Fruit fly (Drosophila melanogaster): Measurements from ENCODE around the gene chinmo.

Gene chinmo

DNA sequence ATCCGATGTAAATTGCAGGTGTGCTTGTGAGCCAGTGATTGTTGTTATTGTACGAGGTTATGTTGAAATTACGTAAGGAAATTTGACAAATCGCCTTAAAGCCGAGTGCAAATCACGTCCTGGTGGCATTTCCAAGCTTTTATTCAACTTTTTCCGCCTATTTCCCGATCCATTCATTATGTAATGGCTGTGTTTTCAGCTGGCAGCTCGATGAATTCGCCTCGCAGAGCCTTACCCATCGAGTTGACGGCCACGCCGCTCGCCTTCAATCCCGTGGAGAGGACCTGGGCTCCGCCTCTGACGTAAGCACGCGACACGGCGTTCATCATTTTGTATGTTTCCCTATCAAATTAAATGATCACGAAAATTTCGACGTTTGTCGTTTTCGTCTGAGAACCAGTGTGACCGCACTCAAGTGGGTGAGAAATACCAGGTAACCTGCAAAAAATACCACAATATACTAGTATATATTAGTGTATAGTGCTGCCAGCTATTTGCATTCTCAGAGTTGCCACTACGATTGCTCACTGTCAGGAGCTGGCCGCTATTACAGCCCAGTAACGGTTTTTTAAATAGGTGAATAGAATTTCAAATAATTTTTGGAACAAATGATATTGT is 37.2 kb upstream of the chinmo start, which contains the start of gene RFeSP (continued):
- peak; percentile 21 for TF ChIP-seq CG13624 (GFP tag; optimal IDR thresholded peaks at IDR 0.05)
- TF ChIP-seq phol (tag; optimal IDR thresholded peaks at IDR 0.05), result peak; percentile 34
- 0 out of 3 replicates have a peak, but pooled peaks have one; percentile 15 for TF ChIP-seq row (GFP tag; IDR thresholded peaks at IDR 0.05)
- TF ChIP-seq CG10147 (GFP tag; optimal IDR thresholded peaks at IDR 0.05), result no peak
- TF ChIP-seq ken (GFP tag; IDR thresholded peaks at IDR 0.05), result 0 out of 3 replicates have a peak, but pooled peaks have one; percentile 19
- no peak for TF ChIP-seq CG33557 (GFP tag; optimal IDR thresholded peaks at IDR 0.05)
- no peak for TF ChIP-seq Ptx1 (GFP tag; IDR thresholded peaks at IDR 0.05)
- no peak for TF ChIP-seq dysf (GFP tag; IDR thresholded peaks at IDR 0.05)
- TF ChIP-seq psq (GFP tag; optimal IDR thresholded peaks at IDR 0.05), result no peak
- peak; percentile 21; the same call in 1 of the 2 replicates for TF ChIP-seq CG42726 (GFP tag; IDR thresholded peaks at IDR 0.05; ENCODE audit: partially characterized antibody)
- peak; percentile 80 for TF ChIP-seq CG10267 (tag; optimal IDR thresholded peaks at IDR 0.05)
- TF ChIP-seq CG6791 (GFP tag; IDR thresholded peaks at IDR 0.05; ENCODE audit: partially characterized antibody), result no peak
- peak; percentile 78 for TF ChIP-seq CG15514 (GFP tag; optimal IDR thresholded peaks at IDR 0.05)
- peak; percentile 38 for TF ChIP-seq ems (GFP tag; optimal IDR thresholded peaks at IDR 0.05)
- no peak for TF ChIP-seq CG6854 (GFP tag; optimal IDR thresholded peaks at IDR 0.05)
- TF ChIP-seq Pdp1 (GFP tag; optimal IDR thresholded peaks at IDR 0.05), result peak in 1 of 2 experiments; percentile 98
- TF ChIP-seq nerfin-1 (tag; optimal IDR thresholded peaks at IDR 0.05), result no peak
- TF ChIP-seq sens (GFP tag), result peak; percentile 76
- TF ChIP-seq Awh (GFP tag; IDR thresholded peaks at IDR 0.05), result no peak
- peak; percentile 52; the same call in 1 of the 2 replicates for TF ChIP-seq Bgb (GFP tag; IDR thresholded peaks at IDR 0.05; ENCODE audit: partially characterized antibody)
- no peak for TF ChIP-seq slbo (GFP tag; IDR thresholded peaks at IDR 0.05)
- peak; percentile 41 for TF ChIP-seq zen (tag; optimal IDR thresholded peaks at IDR 0.05)
- peak; percentile 84 for TF ChIP-seq HmgZ (tag; optimal IDR thresholded peaks at IDR 0.05)
- TF ChIP-seq Usf (GFP tag; optimal IDR thresholded peaks at IDR 0.05), result no peak
- TF ChIP-seq Hand (GFP tag; optimal IDR thresholded peaks at IDR 0.05), result no peak
- TF ChIP-seq CTCF (GFP tag; optimal IDR thresholded peaks at IDR 0.05), result peak; percentile 43
- TF ChIP-seq lola (GFP tag; optimal IDR thresholded peaks at IDR 0.05), result no peak
- peak in 1 of 2 experiments; percentile 30 for TF ChIP-seq dpn (GFP tag; optimal IDR thresholded peaks at IDR 0.05)
- no peak for TF ChIP-seq CG9609 (GFP tag; optimal IDR thresholded peaks at IDR 0.05)
- TF ChIP-seq Nf-YB (GFP tag; optimal IDR thresholded peaks at IDR 0.05), result no peak
- peak; percentile 11 for TF ChIP-seq Fer1 (GFP tag; optimal IDR thresholded peaks at IDR 0.05)
- TF ChIP-seq Sry-δ (GFP tag; optimal IDR thresholded peaks at IDR 0.05), result peak; percentile 44
- peak; percentile 27 for TF ChIP-seq Bdp1 (GFP tag; optimal IDR thresholded peaks at IDR 0.05)
- TF ChIP-seq CG12299 (tag; optimal IDR thresholded peaks at IDR 0.05), result peak; percentile 7
- peak; percentile 54 for TF ChIP-seq BEAF-32 (GFP tag; optimal IDR thresholded peaks at IDR 0.05)
- no peak for TF ChIP-seq eyg (GFP tag; optimal IDR thresholded peaks at IDR 0.05)
- TF ChIP-seq Optix (GFP tag; IDR thresholded peaks at IDR 0.05), result no peak
- no peak for TF ChIP-seq CG9817 (tag; optimal IDR thresholded peaks at IDR 0.05)
- TF ChIP-seq Scr (GFP tag; IDR thresholded peaks at IDR 0.05; ENCODE audit: partially characterized antibody), result 0 out of 2 replicates have a peak, but pooled peaks have one; percentile 13
- TF ChIP-seq Sin3A (optimal IDR thresholded peaks at IDR 0.05), result peak; percentile 55
- no peak for TF ChIP-seq wdn (GFP tag; IDR thresholded peaks at IDR 0.05)
- no peak for TF ChIP-seq ttk (GFP tag; IDR thresholded peaks at IDR 0.05)
- peak in 1 of 2 experiments; percentile 56 for TF ChIP-seq crp (GFP tag; optimal IDR thresholded peaks at IDR 0.05)
- TF ChIP-seq CG15696 (tag; optimal IDR thresholded peaks at IDR 0.05), result peak; percentile 2
- TF ChIP-seq CoRest (tag; optimal IDR thresholded peaks at IDR 0.05), result peak; percentile 77
- TF ChIP-seq gcm (GFP tag; optimal IDR thresholded peaks at IDR 0.05), result no peak
- TF ChIP-seq CG15073 (GFP tag; optimal IDR thresholded peaks at IDR 0.05), result no peak
- TF ChIP-seq chinmo (GFP tag; IDR thresholded peaks at IDR 0.05; ENCODE audit: partially characterized antibody), result 0 out of 4 replicates have a peak, but pooled peaks have one; percentile 51
- peak; percentile 47 for TF ChIP-seq sd (tag; optimal IDR thresholded peaks at IDR 0.05)
